Worm (Caenorhabditis elegans) whole organism, L2 larva: Measurements from ENCODE around the gene scc-1.

Experiments
- ZK546.5 ChIP-seq: sonication (generic microtip); optimal IDR thresholded peaks from 2 replicates; lab custom pipeline; 2017; ENCODE audit warnings: missing biosample characterization, missing genetic modification characterization
- ceh-82 ChIP-seq: fragments of 150-350 bp; optimal IDR thresholded peaks from 2 replicates; lab custom pipeline; 2014; ENCODE audit warnings: missing biosample characterization, missing genetic modification characterization
- egl-27 ChIP-seq: sonication (generic microtip); optimal IDR thresholded peaks from 3 replicates; lab custom pipeline; 2017; ENCODE audit warnings: missing biosample characterization, missing genetic modification reagents, missing genetic modification characterization
- fos-1 ChIP-seq: fragments of 150-350 bp; optimal IDR thresholded peaks from 2 replicates; lab custom pipeline; 2014; ENCODE audit warnings: missing biosample characterization, missing genetic modification characterization
- lin-39 ChIP-seq: fragments of 150-350 bp; optimal IDR thresholded peaks from 2 replicates; lab custom pipeline; 2014; ENCODE audit warnings: missing biosample characterization, missing genetic modification reagents, missing genetic modification characterization
- mab-5 ChIP-seq: fragments of 150-350 bp; optimal IDR thresholded peaks from 2 replicates; lab custom pipeline; 2014; ENCODE audit warnings: missing biosample characterization, missing genetic modification characterization
- nhr-11 ChIP-seq: fragments of 150-350 bp; optimal IDR thresholded peaks from 2 replicates; lab custom pipeline; 2014; ENCODE audit warnings: missing biosample characterization, missing genetic modification characterization
- nhr-21 ChIP-seq: fragments of 150-350 bp; optimal IDR thresholded peaks from 2 replicates; lab custom pipeline; 2014; ENCODE audit warnings: missing biosample characterization, missing genetic modification characterization
- nhr-23 ChIP-seq: fragments of 150-350 bp; optimal IDR thresholded peaks from 2 replicates; lab custom pipeline; 2014; ENCODE audit warnings: missing biosample characterization, missing genetic modification reagents, missing genetic modification characterization
- nhr-77 ChIP-seq: fragments of 150-350 bp; optimal IDR thresholded peaks from 2 replicates; lab custom pipeline; 2014; ENCODE audit warnings: missing biosample characterization, missing genetic modification characterization
- unc-62 ChIP-seq: fragments of 150-350 bp; optimal IDR thresholded peaks from 2 replicates; lab custom pipeline; 2014; ENCODE audit warnings: missing biosample characterization, missing genetic modification reagents, missing genetic modification characterization

DNA sequence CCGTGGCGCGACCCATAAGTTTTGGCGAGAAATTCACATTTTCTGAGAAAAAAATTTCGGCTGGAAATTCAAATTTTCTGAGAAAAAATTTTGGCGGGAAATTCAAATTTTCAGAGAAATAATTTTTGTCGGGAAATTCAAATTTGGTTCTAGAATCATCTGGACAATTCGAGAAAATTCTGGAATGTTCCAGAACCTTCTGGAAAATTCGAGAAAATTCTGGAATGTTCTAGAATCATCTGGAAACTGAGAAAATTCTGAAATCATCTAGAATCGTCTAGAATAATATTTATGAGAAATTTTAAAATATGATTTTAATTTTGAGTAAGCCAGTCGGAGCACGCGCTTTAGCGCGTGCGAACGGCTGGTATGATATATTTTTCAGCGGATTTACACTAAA, 13.7 kb upstream of the scc-1 start:
- TF ChIP-seq ceh-82 (no peak), unc-62 (GFP tag; lab: Kevin White, UChicago) (no peak), nhr-11 (tag; lab: Kevin White, UChicago) (no peak), mab-5 (tag; lab: Kevin White, UChicago) (no peak), nhr-21 (tag; lab: Kevin White, UChicago) (no peak), ZK546.5 (tag; lab: Kevin White, UChicago) (no peak), fos-1 (tag; lab: Kevin White, UChicago) (no peak), nhr-77 (tag; lab: Kevin White, UChicago) (no peak), egl-27 (tag; lab: Kevin White, UChicago) (no peak), lin-39 (tag; lab: Kevin White, UChicago) (no peak), nhr-23 (tag; lab: Kevin White, UChicago) (no peak)
